Worm (Caenorhabditis elegans) whole organism, L1 larva: ENCODE measurements around the gene ZK1248.15.
A peak's percentile ranks its signal among the peaks of the same experiment; 100 is the strongest.

Experiments used
- C16A3.4 ChIP-seq: fragments of 150-350 bp; optimal IDR thresholded peaks from 2 replicates; lab custom pipeline; 2014; ENCODE audit warnings: missing biosample characterization, missing genetic modification characterization
- F16B12.6 ChIP-seq: fragments of 150-350 bp; optimal IDR thresholded peaks from 2 replicates; lab custom pipeline; 2014; ENCODE audit warnings: missing biosample characterization, missing genetic modification characterization
- alr-1 ChIP-seq: fragments of 200-800 bp; sonication (Bioruptor generic); optimal IDR thresholded peaks from 2 replicates; lab custom pipeline; 2018; ENCODE audit warnings: borderline replicate concordance, mild to moderate bottlenecking, missing genetic modification characterization, missing compliant biosample characterization
- aly-2 ChIP-seq: fragments of 150-350 bp; optimal IDR thresholded peaks from 2 replicates; lab custom pipeline; 2014; ENCODE audit warnings: missing biosample characterization, missing genetic modification characterization
- ama-1 ChIP-seq: fragments of 150-350 bp; optimal IDR thresholded peaks from 2 replicates; lab custom pipeline; 2014
- blmp-1 ChIP-seq: fragments of 150-350 bp; optimal IDR thresholded peaks from 2 replicates; lab custom pipeline; 2014; ENCODE audit warnings: missing biosample characterization, missing genetic modification characterization
- ceh-8 ChIP-seq: fragments of 200-800 bp; sonication (Bioruptor generic); optimal IDR thresholded peaks from 2 replicates; lab custom pipeline; 2018; ENCODE audit warnings: mild to moderate bottlenecking, missing genetic modification characterization, moderate library complexity, missing compliant biosample characterization
- ceh-88 ChIP-seq: fragments of 200-800 bp; sonication (Bioruptor generic); IDR thresholded peaks from 2 replicates; pipeline ENCODE4 v1.3.6; 2022; ENCODE audit warnings: missing genetic modification characterization, missing compliant biosample characterization
- ceh-90 ChIP-seq: sonication (generic microtip); optimal IDR thresholded peaks from 2 replicates; lab custom pipeline; 2016; ENCODE audit warnings: missing genetic modification characterization, missing compliant biosample characterization
- dsc-1 ChIP-seq: sonication (generic microtip); optimal IDR thresholded peaks from 2 replicates; lab custom pipeline; 2016; ENCODE audit warnings: mild to moderate bottlenecking, missing genetic modification characterization, missing compliant biosample characterization
- efl-1 ChIP-seq, 4 experiments: fragments of 150-350 bp; optimal IDR thresholded peaks in 3 of 4; peaks in 1 of 4; 1 replicate in 1 of 4; 2 replicates in 3 of 4; lab custom pipeline; 2014; ENCODE audit warnings: missing biosample characterization in 2 of 4, missing genetic modification characterization in 2 of 4, missing genetic modification reagents in 2 of 4
- elt-2 ChIP-seq: sonication (generic microtip); optimal IDR thresholded peaks from 2 replicates; lab custom pipeline; 2016; ENCODE audit warnings: missing genetic modification characterization, mild to moderate bottlenecking, inconsistent platforms, missing compliant biosample characterization, missing genetic modification reagents
- elt-3 ChIP-seq, 6 experiments: fragments of 150-350 bp in 1 of 6; sonication (generic microtip); optimal IDR thresholded peaks; 2 replicates each; lab custom pipeline; 2017 to 2018; ENCODE audit warnings: missing biosample characterization in 6 of 6, missing genetic modification characterization in 6 of 6, inconsistent platforms in 1 of 6
- fkh-8 ChIP-seq: sonication (generic microtip); optimal IDR thresholded peaks from 2 replicates; lab custom pipeline; 2016; ENCODE audit warnings: mild to moderate bottlenecking, missing genetic modification characterization, missing compliant biosample characterization
- fos-1 ChIP-seq: fragments of 150-350 bp; optimal IDR thresholded peaks from 2 replicates; lab custom pipeline; 2014; ENCODE audit warnings: missing biosample characterization, missing genetic modification characterization
- grh-1 ChIP-seq: fragments of 200-800 bp; sonication (Bioruptor generic); IDR thresholded peaks from 2 replicates; pipeline ENCODE4 v1.3.6; 2022; ENCODE audit warnings: missing genetic modification reagents, missing genetic modification characterization, missing compliant biosample characterization
- hlh-17 ChIP-seq: fragments of 200-800 bp; sonication (Bioruptor generic); optimal IDR thresholded peaks from 2 replicates; lab custom pipeline; 2018; ENCODE audit warnings: missing genetic modification characterization, mild to moderate bottlenecking, missing compliant biosample characterization, moderate library complexity, borderline replicate concordance
- hpl-2 ChIP-seq: fragments of 150-350 bp; optimal IDR thresholded peaks from 2 replicates; lab custom pipeline; 2014; ENCODE audit warnings: missing biosample characterization, missing genetic modification reagents, missing genetic modification characterization
- irx-1 ChIP-seq: sonication (generic microtip); optimal IDR thresholded peaks from 2 replicates; lab custom pipeline; 2016; ENCODE audit warnings: missing genetic modification characterization, missing compliant biosample characterization
- lin-14 ChIP-seq: fragments of 200-800 bp; sonication (Bioruptor generic); optimal IDR thresholded peaks from 2 replicates; lab custom pipeline; 2018; ENCODE audit warnings: mild to moderate bottlenecking, missing genetic modification characterization, moderate library complexity, missing compliant biosample characterization
- lin-39 ChIP-seq: fragments of 150-350 bp; optimal IDR thresholded peaks from 2 replicates; lab custom pipeline; 2014; ENCODE audit warnings: missing biosample characterization, missing genetic modification reagents, missing genetic modification characterization
- nhr-237 ChIP-seq: fragments of 150-350 bp; optimal IDR thresholded peaks from 2 replicates; lab custom pipeline; 2014; ENCODE audit warnings: missing biosample characterization, missing genetic modification characterization
- nhr-47 ChIP-seq: sonication (generic microtip); optimal IDR thresholded peaks from 2 replicates; lab custom pipeline; 2016; ENCODE audit warnings: mild to moderate bottlenecking, missing genetic modification characterization, moderate library complexity, missing compliant biosample characterization
- nhr-77 ChIP-seq: fragments of 150-350 bp; optimal IDR thresholded peaks from 2 replicates; lab custom pipeline; 2014; ENCODE audit warnings: missing biosample characterization, missing genetic modification characterization
- nhr-84 ChIP-seq: sonication (generic microtip); optimal IDR thresholded peaks from 2 replicates; lab custom pipeline; 2017; ENCODE audit warnings: missing biosample characterization, missing genetic modification characterization
- nhr-85 ChIP-seq: sonication (generic microtip); peaks from one replicate; lab custom pipeline; 2016; ENCODE audit warnings: missing genetic modification characterization, inconsistent platforms, missing compliant biosample characterization
- pag-3 ChIP-seq: sonication (generic microtip); optimal IDR thresholded peaks from 2 replicates; lab custom pipeline; 2017; ENCODE audit warnings: missing genetic modification characterization, mild to moderate bottlenecking, missing compliant biosample characterization, antibody characterized with exemption, borderline replicate concordance; ENCODE audit not compliant: insufficient read depth
- pqm-1 ChIP-seq: sonication (generic microtip); optimal IDR thresholded peaks from 3 replicates; lab custom pipeline; 2017; ENCODE audit warnings: missing biosample characterization, missing genetic modification characterization
- rnt-1 ChIP-seq: sonication (generic microtip); optimal IDR thresholded peaks from 2 replicates; lab custom pipeline; 2016; ENCODE audit warnings: mild to moderate bottlenecking, missing genetic modification characterization, moderate library complexity, missing compliant biosample characterization
- sptf-1 ChIP-seq: fragments of 150-350 bp; optimal IDR thresholded peaks from 2 replicates; lab custom pipeline; 2014; ENCODE audit warnings: missing biosample characterization, missing genetic modification characterization
- swsn-7 ChIP-seq: sonication (generic microtip); optimal IDR thresholded peaks from 2 replicates; lab custom pipeline; 2016; ENCODE audit warnings: missing genetic modification characterization, missing compliant biosample characterization
- unc-130 ChIP-seq: fragments of 150-350 bp; optimal IDR thresholded peaks from 2 replicates; lab custom pipeline; 2017; ENCODE audit warnings: missing biosample characterization, missing genetic modification characterization, inconsistent platforms
- unc-62 ChIP-seq: fragments of 150-350 bp; optimal IDR thresholded peaks from 2 replicates; lab custom pipeline; 2014; ENCODE audit warnings: missing biosample characterization, missing genetic modification reagents, missing genetic modification characterization

The ZK1248.15 gene

ce11 chrII:5860621-5861020, 22.3 kb upstream of the ZK1248.15 start:
- TF ChIP-seq lin-39 (tag; lab: Kevin White, UChicago) = no peak
- TF ChIP-seq hpl-2 (GFP tag; lab: Kevin White, UChicago) = no peak
- no peak for TF ChIP-seq ceh-8
- no peak for TF ChIP-seq ceh-88 (GFP tag; lab: Robert Waterston, UW)
- TF ChIP-seq unc-130 (tag; lab: Kevin White, UChicago) = no peak
- TF ChIP-seq elt-2 (tag; lab: Kevin White, UChicago) = no peak
- no peak for TF ChIP-seq elt-3 (tag; optimal IDR thresholded peaks at IDR 0.05; lab: Kevin White, UChicago)
- TF ChIP-seq grh-1 (GFP tag; lab: Robert Waterston, UW) = no peak
- peak; percentile 49 for TF ChIP-seq lin-14 (GFP tag; lab: Kevin White, UChicago)

- TF ChIP-seq pqm-1 (tag; lab: Kevin White, UChicago) = no peak
- TF ChIP-seq lin-14 (GFP tag; lab: Kevin White, UChicago) = peak; percentile 33
- TF ChIP-seq nhr-77 (tag; lab: Kevin White, UChicago) = no peak
These were observed 20.0 kb upstream of the ZK1248.15 start, which contains the start of gene F55C12.4 for ce11 chrII:5858322-5858721. F55C12.4 (minus strand) TSS chrII:5858422.

ce11 chrII:5854122-5854521, 15.8 kb upstream of the ZK1248.15 start, which contains the start of gene H41C03.1:
H41C03.1 (plus strand) TSS chrII:5854422.
- TF ChIP-seq ceh-88 (GFP tag; lab: Robert Waterston, UW) (no peak), ama-1 (lab: Kevin White, UChicago) (no peak), alr-1 (tag; lab: Kevin White, UChicago) (no peak), blmp-1 (tag; lab: Kevin White, UChicago) (peak; percentile 17), F16B12.6 (tag; lab: Kevin White, UChicago) (no peak), lin-14 (GFP tag; lab: Kevin White, UChicago) (peak; percentile 17), aly-2 (tag; lab: Kevin White, UChicago) (no peak), pag-3 (tag; lab: Kevin White, UChicago) (no peak), unc-62 (GFP tag; lab: Kevin White, UChicago) (no peak), C16A3.4 (tag; lab: Kevin White, UChicago) (no peak), fos-1 (tag; lab: Kevin White, UChicago) (no peak)

- TF ChIP-seq nhr-84 (tag; lab: Kevin White, UChicago) = no peak
- peak in 2 of 6 experiments; percentile 51 to 80 for TF ChIP-seq elt-3 (tag; optimal IDR thresholded peaks at IDR 0.05; lab: Kevin White, UChicago)
- TF ChIP-seq nhr-85 (tag; lab: Kevin White, UChicago) = peak; percentile 55
- TF ChIP-seq nhr-47 (tag; lab: Kevin White, UChicago) = no peak
- peak; percentile 73 for TF ChIP-seq blmp-1 (tag; lab: Kevin White, UChicago)
These were observed 14.9 kb upstream of the ZK1248.15 start for ce11 chrII:5853261-5853660.

- TF ChIP-seq dsc-1 (tag; lab: Kevin White, UChicago) (no peak), fkh-8 (tag; lab: Kevin White, UChicago) (peak; percentile 25)
- TF ChIP-seq, all 84 proteins: peak for 1
These were observed 13.7 kb upstream of the ZK1248.15 start, which contains the start of gene H41C03.2 for ce11 chrII:5852007-5852406. H41C03.2 (minus strand) TSS chrII:5852107.

ce11 chrII:5846181-5846580, 7.8 kb upstream of the ZK1248.15 start:
- TF ChIP-seq hlh-17 (GFP tag; lab: Kevin White, UChicago) (no peak), efl-1 (optimal IDR thresholded peaks at IDR 0.05; lab: Kevin White, UChicago) (no peak), efl-1 (GFP tag; optimal IDR thresholded peaks at IDR 0.05 in 1 of 2; lab: Kevin White, UChicago) (peak in 1 of 2 experiments; percentile 27), sptf-1 (tag; lab: Kevin White, UChicago) (no peak), nhr-77 (tag; lab: Kevin White, UChicago) (no peak), irx-1 (tag; lab: Kevin White, UChicago) (no peak), hpl-2 (GFP tag; lab: Kevin White, UChicago) (no peak), nhr-237 (tag; lab: Kevin White, UChicago) (no peak), grh-1 (GFP tag; lab: Robert Waterston, UW) (no peak), rnt-1 (tag; lab: Kevin White, UChicago) (no peak), swsn-7 (tag; lab: Kevin White, UChicago) (no peak), elt-2 (tag; lab: Kevin White, UChicago) (peak; percentile 22), ceh-90 (tag; lab: Kevin White, UChicago) (no peak), ceh-8 (no peak)
